Fruit fly (Drosophila melanogaster) whole organism, prepupa: Measurements from ENCODE around the gene nAChRalpha6.

Source experiments
- Blimp-1 ChIP-seq: fragments of 200-800 bp; sonication (Bioruptor generic); optimal IDR thresholded peaks from 3 replicates; lab custom pipeline; 2017; ENCODE audit warnings: missing biosample characterization, missing genetic modification characterization, mild to moderate bottlenecking, moderate library complexity, missing genetic modification reagents
- CG10631 ChIP-seq: fragments of 200-800 bp; sonication (Bioruptor generic); optimal IDR thresholded peaks from 2 replicates; lab custom pipeline; 2016; ENCODE audit warnings: missing biosample characterization, missing genetic modification characterization
- CG10669 ChIP-seq: fragments of 200-800 bp; sonication (Bioruptor generic); optimal IDR thresholded peaks from 3 replicates; lab custom pipeline; 2018; ENCODE audit warnings: missing biosample characterization, mild to moderate bottlenecking, missing genetic modification characterization, moderate library complexity
- CG11294 ChIP-seq: fragments of 200-800 bp; sonication (Bioruptor generic); IDR thresholded peaks from 2 replicates; pipeline ENCODE4 v1.3.6; 2022; ENCODE audit warnings: missing biosample characterization, missing genetic modification characterization
- CG15336 ChIP-seq: fragments of 200-800 bp; sonication (Bioruptor generic); IDR thresholded peaks from 2 replicates; pipeline ENCODE4 v1.3.6; 2022; ENCODE audit warnings: missing biosample characterization, missing genetic modification characterization
- CG1621 ChIP-seq: fragments of 200-800 bp; sonication (Bioruptor generic); optimal IDR thresholded peaks from 3 replicates; lab custom pipeline; 2018; ENCODE audit warnings: missing biosample characterization, mild to moderate bottlenecking, missing genetic modification characterization
- CG16779 ChIP-seq: fragments of 200-800 bp; sonication (Bioruptor generic); optimal IDR thresholded peaks from 3 replicates; lab custom pipeline; 2017; ENCODE audit warnings: missing biosample characterization, mild to moderate bottlenecking, missing genetic modification characterization
- CG3032 ChIP-seq: fragments of 200-800 bp; optimal IDR thresholded peaks from 2 replicates; lab custom pipeline; 2019; ENCODE audit warnings: missing biosample characterization, mild to moderate bottlenecking, missing genetic modification characterization, moderate library complexity
- CG31627 ChIP-seq: fragments of 200-800 bp; sonication (Bioruptor generic); optimal IDR thresholded peaks from 3 replicates; lab custom pipeline; 2016; ENCODE audit warnings: missing biosample characterization, missing genetic modification characterization
- CG32006 ChIP-seq: fragments of 200-800 bp; sonication (Bioruptor generic); optimal IDR thresholded peaks from 3 replicates; lab custom pipeline; 2017; ENCODE audit warnings: missing biosample characterization, mild to moderate bottlenecking, missing genetic modification characterization
- CG34406 ChIP-seq: fragments of 200-800 bp; sonication (Bioruptor generic); optimal IDR thresholded peaks from 3 replicates; lab custom pipeline; 2016; ENCODE audit warnings: missing biosample characterization, missing genetic modification characterization
- CG3919 ChIP-seq: fragments of 200-800 bp; sonication (Bioruptor generic); optimal IDR thresholded peaks from 3 replicates; lab custom pipeline; 2016; ENCODE audit warnings: missing biosample characterization, missing genetic modification characterization
- CG4318 ChIP-seq: fragments of 200-800 bp; sonication (Bioruptor generic); optimal IDR thresholded peaks from 3 replicates; lab custom pipeline; 2017; ENCODE audit warnings: missing biosample characterization, mild to moderate bottlenecking, missing genetic modification characterization
- CG6276 ChIP-seq: fragments of 200-800 bp; sonication (Bioruptor generic); optimal IDR thresholded peaks from 2 replicates; lab custom pipeline; 2017; ENCODE audit warnings: missing biosample characterization, mild to moderate bottlenecking, missing genetic modification characterization
- CG6792 ChIP-seq: fragments of 200-800 bp; sonication (Bioruptor generic); optimal IDR thresholded peaks from 3 replicates; lab custom pipeline; 2016; ENCODE audit warnings: missing biosample characterization, missing genetic modification characterization
- CG6854 ChIP-seq: fragments of 200-800 bp; sonication (Bioruptor generic); optimal IDR thresholded peaks from 2 replicates; lab custom pipeline; 2017; ENCODE audit warnings: missing biosample characterization, mild to moderate bottlenecking, missing genetic modification characterization
- CG7368 ChIP-seq: fragments of 200-800 bp; sonication (Bioruptor generic); optimal IDR thresholded peaks from 3 replicates; lab custom pipeline; 2016; ENCODE audit warnings: missing biosample characterization, missing genetic modification characterization
- CG8119 ChIP-seq: fragments of 200-800 bp; sonication (Bioruptor generic); IDR thresholded peaks from 3 replicates; pipeline ENCODE4 v1.3.6; 2022; ENCODE audit warnings: missing biosample characterization, missing genetic modification characterization
- CG8319 ChIP-seq: fragments of 200-800 bp; sonication (Bioruptor generic); optimal IDR thresholded peaks from 3 replicates; lab custom pipeline; 2016; ENCODE audit warnings: missing biosample characterization, missing genetic modification characterization
- CG9139 ChIP-seq: fragments of 200-800 bp; sonication (Bioruptor generic); optimal IDR thresholded peaks from 3 replicates; lab custom pipeline; 2017; ENCODE audit warnings: missing biosample characterization, mild to moderate bottlenecking, missing genetic modification characterization
- Eip75B ChIP-seq: fragments of 200-800 bp; sonication (Bioruptor generic); optimal IDR thresholded peaks from 3 replicates; lab custom pipeline; 2016; ENCODE audit warnings: missing biosample characterization, missing genetic modification characterization
- Eip78C ChIP-seq: fragments of 200-800 bp; sonication (Bioruptor generic); peaks from one replicate; lab custom pipeline; 2016; ENCODE audit warnings: missing biosample characterization, missing genetic modification characterization
- Eip93F ChIP-seq: fragments of 200-800 bp; sonication (Bioruptor generic); optimal IDR thresholded peaks from 2 replicates; lab custom pipeline; 2016; ENCODE audit warnings: missing biosample characterization, mild to moderate bottlenecking, missing genetic modification characterization
- Gug ChIP-seq: fragments of 200-800 bp; sonication (Bioruptor generic); IDR thresholded peaks from 2 replicates; pipeline ENCODE4 v1.3.6; 2022; ENCODE audit warnings: missing biosample characterization, missing genetic modification characterization
- Hr38 ChIP-seq: sonication (Bioruptor generic); optimal IDR thresholded peaks from 2 replicates; lab custom pipeline; 2016; ENCODE audit warnings: missing biosample characterization, missing genetic modification characterization
- Hr39 ChIP-seq: fragments of 200-800 bp; sonication (Bioruptor generic); optimal IDR thresholded peaks from 2 replicates; lab custom pipeline; 2016; ENCODE audit warnings: missing biosample characterization, missing genetic modification characterization
- Hr4 ChIP-seq: fragments of 200-800 bp; sonication (Bioruptor generic); optimal IDR thresholded peaks from 3 replicates; lab custom pipeline; 2016; ENCODE audit warnings: missing biosample characterization, missing genetic modification characterization
- Lpt ChIP-seq: fragments of 200-800 bp; sonication (Bioruptor generic); optimal IDR thresholded peaks from 3 replicates; lab custom pipeline; 2016; ENCODE audit warnings: missing biosample characterization, missing genetic modification characterization
- Met ChIP-seq: fragments of 200-800 bp; sonication (Bioruptor generic); optimal IDR thresholded peaks from 3 replicates; lab custom pipeline; 2016; ENCODE audit warnings: missing biosample characterization, missing genetic modification characterization
- OdsH ChIP-seq: fragments of 200-800 bp; sonication (Bioruptor generic); optimal IDR thresholded peaks from 3 replicates; lab custom pipeline; 2016; ENCODE audit warnings: missing biosample characterization, missing genetic modification characterization
- Smox ChIP-seq: fragments of 200-800 bp; sonication (Bioruptor generic); optimal IDR thresholded peaks from 3 replicates; lab custom pipeline; 2016; ENCODE audit warnings: missing biosample characterization, missing genetic modification characterization
- Sox102F ChIP-seq: fragments of 200-800 bp; sonication (Bioruptor generic); optimal IDR thresholded peaks from 2 replicates; lab custom pipeline; 2016; ENCODE audit warnings: missing biosample characterization, mild to moderate bottlenecking, missing genetic modification characterization
- Sox14 ChIP-seq: fragments of 200-800 bp; sonication (Bioruptor generic); optimal IDR thresholded peaks from 3 replicates; lab custom pipeline; 2016; ENCODE audit warnings: missing biosample characterization, missing genetic modification characterization
- Sox15 ChIP-seq: fragments of 200-800 bp; sonication (Bioruptor generic); optimal IDR thresholded peaks from 3 replicates; lab custom pipeline; 2016; ENCODE audit warnings: missing biosample characterization, missing genetic modification characterization
- achi ChIP-seq: fragments of 200-800 bp; sonication (Bioruptor generic); optimal IDR thresholded peaks from 3 replicates; lab custom pipeline; 2016; ENCODE audit warnings: missing biosample characterization, missing genetic modification characterization
- acj6 ChIP-seq: fragments of 200-800 bp; sonication (Bioruptor generic); optimal IDR thresholded peaks from 3 replicates; lab custom pipeline; 2016; ENCODE audit warnings: missing biosample characterization, missing genetic modification characterization
- cyc ChIP-seq: fragments of 200-800 bp; sonication (Bioruptor generic); optimal IDR thresholded peaks from 3 replicates; lab custom pipeline; 2016; ENCODE audit warnings: missing biosample characterization, missing genetic modification characterization
- dac ChIP-seq: fragments of 200-800 bp; sonication (Bioruptor generic); optimal IDR thresholded peaks from 2 replicates; lab custom pipeline; 2017; ENCODE audit warnings: missing biosample characterization, mild to moderate bottlenecking, missing genetic modification characterization
- dsx ChIP-seq: fragments of 200-800 bp; optimal IDR thresholded peaks from 3 replicates; lab custom pipeline; 2019; ENCODE audit warnings: missing biosample characterization, mild to moderate bottlenecking, missing genetic modification characterization, moderate library complexity; ENCODE audit not compliant: poor library complexity, severe bottlenecking
- eg ChIP-seq: fragments of 200-800 bp; sonication (Bioruptor generic); IDR thresholded peaks from 3 replicates; pipeline ENCODE4 v1.3.6; 2022; ENCODE audit warnings: missing biosample characterization, missing genetic modification characterization
- esn ChIP-seq: fragments of 200-800 bp; sonication (Bioruptor generic); optimal IDR thresholded peaks from 2 replicates; lab custom pipeline; 2016; ENCODE audit warnings: missing biosample characterization, mild to moderate bottlenecking, missing genetic modification characterization, moderate library complexity
- fd59A ChIP-seq: fragments of 200-800 bp; sonication (Bioruptor generic); optimal IDR thresholded peaks from 2 replicates; lab custom pipeline; 2017; ENCODE audit warnings: missing biosample characterization, mild to moderate bottlenecking, missing genetic modification characterization, missing genetic modification reagents
- fd85E ChIP-seq: fragments of 200-800 bp; sonication (Bioruptor generic); optimal IDR thresholded peaks from 3 replicates; lab custom pipeline; 2016; ENCODE audit warnings: missing biosample characterization, missing genetic modification characterization
- lz ChIP-seq: fragments of 200-800 bp; sonication (Bioruptor generic); optimal IDR thresholded peaks from 3 replicates; lab custom pipeline; 2016; ENCODE audit warnings: missing biosample characterization, missing genetic modification characterization
- salr ChIP-seq, 2 experiments: fragments of 200-800 bp; sonication (Bioruptor generic); optimal IDR thresholded peaks; 3 replicates each; lab custom pipeline; 2016 to 2018; ENCODE audit warnings: missing biosample characterization in 2 of 2, missing genetic modification characterization in 2 of 2, mild to moderate bottlenecking in 1 of 2
- spab ChIP-seq: fragments of 200-800 bp; sonication (Bioruptor generic); optimal IDR thresholded peaks from 2 replicates; lab custom pipeline; 2017; ENCODE audit warnings: missing biosample characterization, mild to moderate bottlenecking, missing genetic modification characterization, missing genetic modification reagents
- ss ChIP-seq, 2 experiments: fragments of 200-800 bp; sonication (Bioruptor generic); optimal IDR thresholded peaks; 2 replicates in 1 of 2; 3 replicates in 1 of 2; lab custom pipeline; 2017 to 2018; ENCODE audit warnings: mild to moderate bottlenecking in 2 of 2, missing biosample characterization in 2 of 2, missing genetic modification characterization in 2 of 2, moderate library complexity in 1 of 2
- svp ChIP-seq: fragments of 200-800 bp; sonication (Bioruptor generic); peaks from one replicate; lab custom pipeline; 2016; ENCODE audit warnings: missing biosample characterization, missing genetic modification characterization
- topi ChIP-seq: fragments of 200-800 bp; sonication (Bioruptor generic); optimal IDR thresholded peaks from 3 replicates; lab custom pipeline; 2016; ENCODE audit warnings: missing biosample characterization, missing genetic modification characterization
- vri ChIP-seq: fragments of 200-800 bp; sonication (Bioruptor generic); optimal IDR thresholded peaks from 3 replicates; lab custom pipeline; 2016; ENCODE audit warnings: missing biosample characterization, mild to moderate bottlenecking, missing genetic modification characterization

nAChRalpha6 gene

dm6 chr2L:9903028-9903427 lies 17.0 kb upstream of the nAChRalpha6 start, which contains the start of gene Muc30E:
Gene Muc30E, minus strand, starts transcription at chr2L:9903128.
- no peak for TF ChIP-seq acj6 (GFP tag; lab: Kevin White, UChicago)
- TF ChIP-seq CG8319 (GFP tag; lab: Kevin White, UChicago), result no peak
- TF ChIP-seq Eip78C (GFP tag; lab: Kevin White, UChicago), result no peak
- TF ChIP-seq CG3032, result no peak
- TF ChIP-seq Hr39 (GFP tag; lab: Kevin White, UChicago), result no peak
- no peak for TF ChIP-seq Sox15 (GFP tag; lab: Kevin White, UChicago)
- no peak for TF ChIP-seq svp (GFP tag; lab: Kevin White, UChicago)

dm6 chr2L:9897296-9897695 lies 11.2 kb upstream of the nAChRalpha6 start, which contains the start of gene RpS2:
Gene RpS2, minus strand, starts transcription at chr2L:9897552.
- no peak for TF ChIP-seq CG15336
- peak; percentile 28 for TF ChIP-seq OdsH (GFP tag; lab: Kevin White, UChicago)
- TF ChIP-seq CG11294 (GFP tag; lab: Robert Waterston, UW), result no peak
- TF ChIP-seq CG3032, result peak; percentile 1
- TF ChIP-seq CG9139 (GFP tag; lab: Kevin White, UChicago), result no peak
- TF ChIP-seq CG10631 (GFP tag; lab: Kevin White, UChicago), result no peak
- peak; percentile 28 for TF ChIP-seq CG1621 (tag; lab: Kevin White, UChicago)
- peak; percentile 24 for TF ChIP-seq CG31627
- no peak; the same call in 2 of the 3 replicates for TF ChIP-seq CG8119 (GFP tag; lab: Robert Waterston, UW)
- TF ChIP-seq esn (GFP tag; lab: Kevin White, UChicago), result peak; percentile 71
- TF ChIP-seq CG34406 (GFP tag; lab: Kevin White, UChicago), result peak; percentile 36
- peak; percentile 73 for TF ChIP-seq CG6854 (GFP tag; lab: Kevin White, UChicago)
- TF ChIP-seq salr (GFP tag; optimal IDR thresholded peaks at IDR 0.05; lab: Kevin White, UChicago), result no peak
- no peak for TF ChIP-seq fd85E (GFP tag; lab: Kevin White, UChicago)
- TF ChIP-seq CG10669 (GFP tag; lab: Kevin White, UChicago), result no peak
- no peak for TF ChIP-seq dac (GFP tag; lab: Kevin White, UChicago)
- TF ChIP-seq cyc (GFP tag; lab: Kevin White, UChicago), result peak; percentile 1
- TF ChIP-seq CG6792 (GFP tag; lab: Kevin White, UChicago), result no peak
- TF ChIP-seq Hr39 (GFP tag; lab: Kevin White, UChicago), result peak; percentile 30
- peak; percentile 28 for TF ChIP-seq Eip75B (GFP tag; lab: Kevin White, UChicago)
- no peak for TF ChIP-seq fd59A (GFP tag; lab: Kevin White, UChicago)
- TF ChIP-seq Blimp-1 (GFP tag; lab: Kevin White, UChicago), result no peak
- TF ChIP-seq Smox, result peak; percentile 36
- TF ChIP-seq dsx (GFP tag; lab: Kevin White, UChicago), result no peak
- no peak for TF ChIP-seq svp (GFP tag; lab: Kevin White, UChicago)
- peak; percentile 26 for TF ChIP-seq vri
- no peak for TF ChIP-seq spab (GFP tag; lab: Kevin White, UChicago)
- TF ChIP-seq CG7368 (GFP tag; lab: Kevin White, UChicago), result no peak
- no peak for TF ChIP-seq Hr4 (GFP tag; lab: Kevin White, UChicago)
- TF ChIP-seq CG3919 (GFP tag; lab: Kevin White, UChicago), result no peak
- TF ChIP-seq CG32006 (GFP tag; lab: Kevin White, UChicago), result no peak
- no peak for TF ChIP-seq lz (GFP tag; lab: Kevin White, UChicago)
- TF ChIP-seq eg (GFP tag; lab: Robert Waterston, UW), result no peak
- TF ChIP-seq Sox14, result peak; percentile 70
- TF ChIP-seq Hr38, result no peak
- peak; percentile 39 for TF ChIP-seq topi
- peak; percentile 32 to 39 for TF ChIP-seq ss (GFP tag; optimal IDR thresholded peaks at IDR 0.05; lab: Kevin White, UChicago)
- no peak for TF ChIP-seq achi (GFP tag; lab: Kevin White, UChicago)
- TF ChIP-seq Eip93F, result no peak
- TF ChIP-seq acj6 (GFP tag; lab: Kevin White, UChicago), result peak; percentile 31
- no peak for TF ChIP-seq CG4318 (GFP tag; lab: Kevin White, UChicago)
- TF ChIP-seq Gug (GFP tag; lab: Robert Waterston, UW), result no peak
- TF ChIP-seq Met, result no peak
- TF ChIP-seq Sox102F (GFP tag; lab: Kevin White, UChicago), result peak; percentile 58
- no peak for TF ChIP-seq CG6276 (GFP tag; lab: Kevin White, UChicago)
- TF ChIP-seq Lpt (GFP tag; lab: Kevin White, UChicago), result no peak
- no peak for TF ChIP-seq CG16779 (tag; lab: Kevin White, UChicago)
- no peak for TF ChIP-seq CG8319 (GFP tag; lab: Kevin White, UChicago)
